Worm (Caenorhabditis elegans) whole organism, L3 larva: ENCODE measurements around the gene bath-10.

ENCODE experiments used
- R02D3.7 ChIP-seq: fragments of 150-350 bp; optimal IDR thresholded peaks from 2 replicates; lab custom pipeline; 2014; ENCODE audit warnings: missing biosample characterization, missing genetic modification characterization
- ama-1 ChIP-seq: fragments of 150-350 bp; optimal IDR thresholded peaks from 2 replicates; lab custom pipeline; 2018
- ceh-82 ChIP-seq: fragments of 150-350 bp; optimal IDR thresholded peaks from 2 replicates; lab custom pipeline; 2014; ENCODE audit warnings: missing biosample characterization, missing genetic modification characterization
- ceh-9 ChIP-seq: sonication (generic microtip); optimal IDR thresholded peaks from 2 replicates; lab custom pipeline; 2018; ENCODE audit warnings: missing biosample characterization, missing genetic modification characterization
- elt-2 ChIP-seq: sonication (generic microtip); optimal IDR thresholded peaks from 2 replicates; lab custom pipeline; 2016; ENCODE audit warnings: missing genetic modification reagents, mild to moderate bottlenecking, missing genetic modification characterization, missing compliant biosample characterization
- jun-1 ChIP-seq: fragments of 150-350 bp; optimal IDR thresholded peaks from 2 replicates; lab custom pipeline; 2014; ENCODE audit warnings: missing biosample characterization, missing genetic modification reagents, missing genetic modification characterization
- mml-1 ChIP-seq: fragments of 150-350 bp; sonication (generic microtip); optimal IDR thresholded peaks from 3 replicates; lab custom pipeline; 2014; ENCODE audit warnings: missing biosample characterization, missing genetic modification characterization
- nhr-11 ChIP-seq: fragments of 150-350 bp; optimal IDR thresholded peaks from 2 replicates; lab custom pipeline; 2014; ENCODE audit warnings: missing biosample characterization, missing genetic modification characterization
- pha-4 ChIP-seq: fragments of 150-350 bp; optimal IDR thresholded peaks from 2 replicates; lab custom pipeline; 2014; ENCODE audit warnings: missing biosample characterization, missing genetic modification reagents, missing genetic modification characterization
- pqm-1 ChIP-seq: fragments of 150-350 bp; optimal IDR thresholded peaks from 2 replicates; lab custom pipeline; 2017; ENCODE audit warnings: missing biosample characterization, missing genetic modification characterization, inconsistent platforms
- skn-1 ChIP-seq: fragments of 150-350 bp; optimal IDR thresholded peaks from 2 replicates; lab custom pipeline; 2014; ENCODE audit warnings: missing biosample characterization, missing genetic modification characterization
- snpc-4 ChIP-seq: fragments of 150-350 bp; optimal IDR thresholded peaks from 2 replicates; lab custom pipeline; 2014; ENCODE audit warnings: missing biosample characterization, missing genetic modification characterization
- tbx-2 ChIP-seq: sonication (generic microtip); optimal IDR thresholded peaks from 2 replicates; lab custom pipeline; 2016; ENCODE audit warnings: mild to moderate bottlenecking, missing genetic modification characterization, missing compliant biosample characterization
- ztf-11 ChIP-seq: fragments of 150-350 bp; optimal IDR thresholded peaks from 2 replicates; lab custom pipeline; 2014; ENCODE audit warnings: missing biosample characterization, missing genetic modification characterization

DNA sequence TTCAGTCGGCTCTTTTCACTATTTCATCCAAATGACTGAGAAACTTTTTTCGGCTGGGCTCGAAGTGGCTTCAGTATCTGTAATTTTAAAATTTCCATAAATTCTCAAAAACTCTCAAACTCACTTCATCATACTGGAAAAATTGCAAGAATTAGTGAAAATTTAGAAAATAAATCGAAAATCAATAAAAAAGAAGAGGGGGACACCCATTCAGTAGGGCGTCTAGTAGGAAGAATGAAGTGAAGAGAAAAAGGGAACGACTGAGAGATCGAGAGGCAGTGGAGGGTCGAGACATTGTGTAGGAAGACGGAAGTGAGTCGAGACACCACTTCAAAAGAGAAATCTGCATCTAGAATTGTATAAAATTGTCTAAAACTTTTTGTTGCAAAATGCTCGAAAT, 1.0 kb upstream of the bath-10 start:
- TF ChIP-seq skn-1, result no peak
- no peak for TF ChIP-seq nhr-11 (tag; lab: Kevin White, UChicago)
- no peak for TF ChIP-seq ama-1
- TF ChIP-seq snpc-4, result no peak
- TF ChIP-seq pha-4, result no peak
- TF ChIP-seq ztf-11 (tag; lab: Kevin White, UChicago), result no peak
- no peak for TF ChIP-seq ceh-9
- TF ChIP-seq jun-1 (tag; lab: Kevin White, UChicago), result no peak
- no peak for TF ChIP-seq elt-2 (tag; lab: Kevin White, UChicago)
- TF ChIP-seq ceh-82 (tag; lab: Kevin White, UChicago), result no peak
- no peak for TF ChIP-seq R02D3.7
- TF ChIP-seq pqm-1 (tag; lab: Kevin White, UChicago), result no peak
- TF ChIP-seq mml-1, result no peak
- TF ChIP-seq tbx-2 (tag; lab: Kevin White, UChicago), result no peak
